Worm (Caenorhabditis elegans) whole organism, L2 larva: ENCODE data around the gene lir-3.

Experiments
- C34F6.9 ChIP-seq: fragments of 150-350 bp; optimal IDR thresholded peaks from 2 replicates; lab custom pipeline; 2014; ENCODE audit warnings: missing biosample characterization, missing genetic modification characterization
- F13H6.1 ChIP-seq: sonication (generic microtip); optimal IDR thresholded peaks from 2 replicates; lab custom pipeline; 2016; ENCODE audit warnings: missing genetic modification characterization, missing compliant biosample characterization
- R02D3.7 ChIP-seq: fragments of 150-350 bp; optimal IDR thresholded peaks from 2 replicates; lab custom pipeline; 2014; ENCODE audit warnings: missing biosample characterization, missing genetic modification characterization
- Y55F3AM.14 ChIP-seq: fragments of 200-800 bp; sonication (Bioruptor generic); optimal IDR thresholded peaks from 2 replicates; lab custom pipeline; 2018; ENCODE audit warnings: mild to moderate bottlenecking, missing genetic modification characterization, missing compliant biosample characterization
- ama-1 ChIP-seq: fragments of 150-350 bp; optimal IDR thresholded peaks from 2 replicates; lab custom pipeline; 2018; ENCODE audit warnings: inconsistent platforms
- ceh-16 ChIP-seq: fragments of 150-350 bp; optimal IDR thresholded peaks from 2 replicates; lab custom pipeline; 2014; ENCODE audit warnings: missing biosample characterization, missing genetic modification characterization
- ceh-82 ChIP-seq: fragments of 150-350 bp; optimal IDR thresholded peaks from 2 replicates; lab custom pipeline; 2014; ENCODE audit warnings: missing biosample characterization, missing genetic modification characterization
- crh-2 ChIP-seq: sonication (generic microtip); optimal IDR thresholded peaks from 2 replicates; lab custom pipeline; 2017; ENCODE audit warnings: missing biosample characterization, missing genetic modification characterization
- dmd-4 ChIP-seq: sonication (generic microtip); optimal IDR thresholded peaks from 2 replicates; lab custom pipeline; 2017; ENCODE audit warnings: missing biosample characterization, missing genetic modification characterization
- egl-27 ChIP-seq: sonication (generic microtip); optimal IDR thresholded peaks from 3 replicates; lab custom pipeline; 2017; ENCODE audit warnings: missing biosample characterization, missing genetic modification reagents, missing genetic modification characterization
- elt-1 ChIP-seq: fragments of 150-350 bp; optimal IDR thresholded peaks from 2 replicates; lab custom pipeline; 2014; ENCODE audit warnings: missing biosample characterization, missing genetic modification characterization
- elt-3 ChIP-seq: sonication (generic microtip); optimal IDR thresholded peaks from 2 replicates; lab custom pipeline; 2017; ENCODE audit warnings: missing biosample characterization, missing genetic modification characterization
- fos-1 ChIP-seq: fragments of 150-350 bp; optimal IDR thresholded peaks from 2 replicates; lab custom pipeline; 2014; ENCODE audit warnings: missing biosample characterization, missing genetic modification characterization
- gmeb-1 ChIP-seq: fragments of 150-350 bp; optimal IDR thresholded peaks from 2 replicates; lab custom pipeline; 2014; ENCODE audit warnings: missing biosample characterization, missing genetic modification characterization
- lin-11 ChIP-seq: fragments of 150-350 bp; sonication (generic microtip); optimal IDR thresholded peaks from 2 replicates; lab custom pipeline; 2014; ENCODE audit warnings: missing biosample characterization, missing genetic modification characterization, inconsistent platforms, mixed read lengths
- lin-13 ChIP-seq: fragments of 150-350 bp; optimal IDR thresholded peaks from 2 replicates; lab custom pipeline; 2014; ENCODE audit warnings: missing biosample characterization, missing genetic modification reagents, missing genetic modification characterization
- lin-39 ChIP-seq: fragments of 150-350 bp; optimal IDR thresholded peaks from 2 replicates; lab custom pipeline; 2014; ENCODE audit warnings: missing biosample characterization, missing genetic modification reagents, missing genetic modification characterization
- lsy-2 ChIP-seq, 2 experiments: fragments of 150-350 bp in 1 of 2; sonication (generic microtip) in 1 of 2; optimal IDR thresholded peaks; 2 replicates each; lab custom pipeline; 2014 to 2017; ENCODE audit warnings: missing biosample characterization in 2 of 2, missing genetic modification characterization in 2 of 2
- mab-5 ChIP-seq: fragments of 150-350 bp; optimal IDR thresholded peaks from 2 replicates; lab custom pipeline; 2014; ENCODE audit warnings: missing biosample characterization, missing genetic modification characterization
- mdl-1 ChIP-seq, 2 experiments: fragments of 150-350 bp in 1 of 2; sonication (generic microtip) in 1 of 2; optimal IDR thresholded peaks; 2 replicates each; lab custom pipeline; 2017; ENCODE audit warnings: missing biosample characterization in 2 of 2, missing genetic modification characterization in 2 of 2
- nhr-129 ChIP-seq: fragments of 150-350 bp; optimal IDR thresholded peaks from 2 replicates; lab custom pipeline; 2014; ENCODE audit warnings: missing biosample characterization, missing genetic modification characterization
- nhr-23 ChIP-seq: fragments of 150-350 bp; optimal IDR thresholded peaks from 2 replicates; lab custom pipeline; 2014; ENCODE audit warnings: missing biosample characterization, missing genetic modification reagents, missing genetic modification characterization
- nhr-237 ChIP-seq: fragments of 150-350 bp; optimal IDR thresholded peaks from 2 replicates; lab custom pipeline; 2014; ENCODE audit warnings: missing biosample characterization, missing genetic modification characterization
- nhr-6 ChIP-seq: fragments of 150-350 bp; optimal IDR thresholded peaks from 2 replicates; lab custom pipeline; 2014; ENCODE audit warnings: missing biosample characterization, missing genetic modification characterization
- nhr-77 ChIP-seq: fragments of 150-350 bp; optimal IDR thresholded peaks from 2 replicates; lab custom pipeline; 2014; ENCODE audit warnings: missing biosample characterization, missing genetic modification characterization
- peb-1 ChIP-seq: fragments of 150-350 bp; optimal IDR thresholded peaks from 2 replicates; lab custom pipeline; 2014; ENCODE audit warnings: missing biosample characterization, missing genetic modification characterization
- sem-4 ChIP-seq: fragments of 150-350 bp; optimal IDR thresholded peaks from 2 replicates; lab custom pipeline; 2014; ENCODE audit warnings: missing biosample characterization, missing genetic modification reagents, missing genetic modification characterization
- sma-3 ChIP-seq: sonication (generic microtip); optimal IDR thresholded peaks from 2 replicates; lab custom pipeline; 2016; ENCODE audit warnings: missing genetic modification reagents, missing genetic modification characterization, missing compliant biosample characterization
- sma-9 ChIP-seq, 2 experiments: fragments of 150-350 bp in 1 of 2; sonication (generic microtip) in 1 of 2; optimal IDR thresholded peaks; 2 replicates each; lab custom pipeline; 2014 to 2016; ENCODE audit warnings: missing genetic modification characterization in 2 of 2, mild to moderate bottlenecking in 1 of 2, missing biosample characterization in 1 of 2, missing compliant biosample characterization in 1 of 2, missing genetic modification reagents in 1 of 2, moderate library complexity in 1 of 2
- unc-55 ChIP-seq: fragments of 150-350 bp; sonication (generic microtip); optimal IDR thresholded peaks from 3 replicates; lab custom pipeline; 2014; ENCODE audit warnings: missing biosample characterization, missing genetic modification reagents, missing genetic modification characterization
- unc-62 ChIP-seq: fragments of 150-350 bp; optimal IDR thresholded peaks from 2 replicates; lab custom pipeline; 2014; ENCODE audit warnings: missing biosample characterization, missing genetic modification reagents, missing genetic modification characterization
- zag-1 ChIP-seq: fragments of 150-350 bp; optimal IDR thresholded peaks from 2 replicates; lab custom pipeline; 2014; ENCODE audit warnings: missing biosample characterization, missing genetic modification characterization
- ztf-1 ChIP-seq: fragments of 200-800 bp; sonication (Bioruptor generic); conservative IDR thresholded peaks from 2 replicates; pipeline ENCODE4 v1.3.6; 2022; ENCODE audit warnings: missing genetic modification characterization, missing compliant biosample characterization
- ztf-4 ChIP-seq: fragments of 150-350 bp; optimal IDR thresholded peaks from 2 replicates; lab custom pipeline; 2014; ENCODE audit warnings: missing biosample characterization, missing genetic modification characterization

lir-3 gene

DNA sequence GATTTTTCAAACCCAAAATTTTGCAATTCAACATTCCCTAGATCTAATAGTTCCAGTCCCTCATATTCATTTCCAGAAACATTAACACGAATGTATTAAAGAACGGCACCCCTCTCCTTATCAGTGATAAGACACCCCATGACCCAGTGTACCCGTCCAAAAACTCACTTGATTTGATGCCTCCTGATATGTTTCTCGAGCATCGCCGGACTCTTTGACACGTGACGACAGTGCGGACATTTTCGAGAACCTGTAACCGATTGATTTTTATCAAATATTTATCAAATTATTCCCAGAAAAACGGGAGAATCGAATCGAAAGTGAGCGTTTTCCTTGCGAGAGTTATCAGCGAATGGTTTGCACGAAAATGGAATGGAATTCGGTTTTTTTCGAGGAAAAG lies 33.6 kb downstream of the lir-3 start:
- TF ChIP-seq crh-2 (tag; lab: Kevin White, UChicago): peak; percentile 62
- TF ChIP-seq ama-1 (lab: Kevin White, UChicago): peak; percentile 0
- no peak for TF ChIP-seq ztf-4 (tag; lab: Kevin White, UChicago)
- no peak for TF ChIP-seq mab-5
- peak; percentile 53 for TF ChIP-seq gmeb-1 (tag; lab: Kevin White, UChicago)
- TF ChIP-seq sma-9 (GFP tag; optimal IDR thresholded peaks at IDR 0.05; lab: Kevin White, UChicago): peak; percentile 63
- no peak for TF ChIP-seq sma-9 (tag; optimal IDR thresholded peaks at IDR 0.05; lab: Kevin White, UChicago)
- TF ChIP-seq nhr-129 (tag; lab: Kevin White, UChicago): no peak
- TF ChIP-seq sma-3 (GFP tag; lab: Kevin White, UChicago): peak; percentile 40
- peak; percentile 69 for TF ChIP-seq F13H6.1 (tag; lab: Kevin White, UChicago)
- TF ChIP-seq nhr-6: no peak
- no peak for TF ChIP-seq elt-1 (tag; lab: Kevin White, UChicago)
- no peak for TF ChIP-seq unc-55 (GFP tag; lab: Kevin White, UChicago)
- TF ChIP-seq peb-1 (tag; lab: Kevin White, UChicago): no peak
- TF ChIP-seq lsy-2 (tag; optimal IDR thresholded peaks at IDR 0.05; lab: Kevin White, UChicago): peak in 1 of 2 experiments; percentile 2
- TF ChIP-seq elt-3: no peak
- TF ChIP-seq ceh-82 (tag; lab: Kevin White, UChicago): no peak
- peak; percentile 56 for TF ChIP-seq fos-1 (tag; lab: Kevin White, UChicago)
- TF ChIP-seq lin-11 (tag; lab: Kevin White, UChicago): no peak
- TF ChIP-seq ceh-16 (tag; lab: Kevin White, UChicago): no peak
- no peak for TF ChIP-seq ztf-1 (GFP tag; lab: Robert Waterston, UW)
- TF ChIP-seq dmd-4 (tag; lab: Kevin White, UChicago): no peak
- no peak for TF ChIP-seq unc-62
- no peak for TF ChIP-seq Y55F3AM.14 (GFP tag; lab: Kevin White, UChicago)
- TF ChIP-seq, all 48 proteins: peak for 8

DNA sequence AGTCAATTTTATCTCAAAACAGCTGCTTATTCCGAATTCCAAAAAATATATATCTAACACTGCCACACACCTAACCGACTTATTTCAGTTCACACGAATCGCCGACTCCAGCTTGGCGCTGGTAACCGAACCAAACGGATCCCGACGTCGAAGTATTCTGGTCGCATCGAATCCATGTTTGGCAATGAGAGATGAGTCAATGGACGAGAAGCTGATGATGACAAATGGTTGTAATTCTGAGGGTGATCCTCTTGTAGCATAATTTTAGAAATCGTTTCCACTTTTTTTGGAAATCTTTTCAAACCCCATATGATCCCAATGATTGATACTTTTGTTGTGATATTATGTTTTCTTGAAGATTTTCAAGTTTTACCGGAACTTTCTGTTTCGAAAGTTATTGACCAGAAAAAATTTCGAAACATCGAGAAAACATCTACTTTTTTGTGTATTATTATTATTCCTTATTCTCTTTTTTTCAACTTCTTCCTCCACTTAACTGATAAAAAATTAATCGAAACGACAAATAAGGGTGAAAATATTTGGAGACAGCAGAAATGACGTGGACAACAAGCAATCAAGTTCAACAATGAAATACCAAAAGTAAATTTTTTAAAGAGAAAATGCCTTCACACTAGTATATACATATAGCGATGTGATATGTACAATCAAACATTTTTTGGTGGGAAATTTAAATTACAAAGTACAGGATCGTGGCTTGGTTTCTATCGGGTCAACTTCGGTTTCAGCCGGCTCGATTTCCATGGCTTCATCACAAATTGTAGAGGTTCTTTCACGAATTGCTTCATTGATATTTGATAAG lies 34.5 kb downstream of the lir-3 start:
- TF ChIP-seq fos-1 (tag; lab: Kevin White, UChicago): peak; percentile 4
- TF ChIP-seq elt-3: no peak
- TF ChIP-seq nhr-129 (tag; lab: Kevin White, UChicago): peak; percentile 26
- TF ChIP-seq sma-9 (GFP tag; optimal IDR thresholded peaks at IDR 0.05; lab: Kevin White, UChicago): peak; percentile 45
- TF ChIP-seq sma-9 (tag; optimal IDR thresholded peaks at IDR 0.05; lab: Kevin White, UChicago): no peak
- peak; percentile 8 for TF ChIP-seq lin-13 (GFP tag; lab: Kevin White, UChicago)
- peak; percentile 40 for TF ChIP-seq gmeb-1 (tag; lab: Kevin White, UChicago)
- TF ChIP-seq peb-1 (tag; lab: Kevin White, UChicago): no peak

DNA sequence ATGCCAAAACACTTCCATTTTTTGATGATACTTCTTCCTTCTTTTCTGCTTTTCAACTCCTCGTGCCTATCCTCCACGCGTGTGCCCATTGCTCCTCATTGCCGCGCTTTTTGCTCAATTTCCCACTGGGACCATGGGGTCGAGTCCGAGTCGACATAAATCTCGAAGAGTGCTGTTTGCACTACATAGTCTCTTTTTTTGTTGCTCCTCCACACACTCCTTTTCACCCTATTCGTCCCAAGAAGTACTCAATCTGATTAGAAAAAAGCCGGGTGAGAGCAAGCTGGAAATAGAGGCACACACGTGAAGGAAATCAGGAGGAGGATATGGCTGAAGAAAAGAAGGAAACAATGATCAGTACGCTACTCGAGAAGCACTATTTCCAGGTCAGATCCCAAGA lies 42.0 kb downstream of the lir-3 start, which contains the start of gene arrd-6:
arrd-6 (plus strand) TSS at position 169 of the 400 bp plus-strand sequence.
- TF ChIP-seq nhr-129 (tag; lab: Kevin White, UChicago): peak; percentile 10
- TF ChIP-seq fos-1 (tag; lab: Kevin White, UChicago): no peak
- TF ChIP-seq ceh-16 (tag; lab: Kevin White, UChicago): no peak
- TF ChIP-seq nhr-77 (tag; lab: Kevin White, UChicago): no peak
- TF ChIP-seq C34F6.9: no peak
- no peak for TF ChIP-seq lin-39 (tag; lab: Kevin White, UChicago)

DNA sequence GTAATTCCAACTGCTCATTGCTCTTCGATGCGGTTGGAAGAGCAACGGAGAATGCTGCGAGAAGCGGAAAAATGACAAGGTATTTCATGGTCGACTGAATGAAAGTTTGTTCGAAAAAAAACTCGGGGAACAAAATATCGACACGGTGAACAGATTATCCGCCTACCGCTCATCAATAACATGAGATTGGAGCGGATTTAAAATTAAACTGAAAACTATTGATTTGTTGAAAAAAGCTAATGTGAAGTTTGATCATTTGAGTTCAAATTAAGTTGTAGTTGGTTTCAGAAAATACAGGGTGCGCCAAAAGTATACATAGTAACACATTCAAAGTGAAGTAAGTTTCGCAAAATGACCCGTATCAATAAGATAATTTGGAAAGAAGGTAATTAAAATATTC lies 44.5 kb downstream of the lir-3 start, which contains the start of gene F40F8.4:
F40F8.4 (minus strand) TSS at position 101 of the 400 bp plus-strand sequence.
- TF ChIP-seq mdl-1 (tag; optimal IDR thresholded peaks at IDR 0.05; lab: Kevin White, UChicago) (no peak), nhr-23 (tag; lab: Kevin White, UChicago) (no peak), sem-4 (no peak), elt-1 (tag; lab: Kevin White, UChicago) (no peak), dmd-4 (tag; lab: Kevin White, UChicago) (no peak), R02D3.7 (tag; lab: Kevin White, UChicago) (no peak), mab-5 (no peak), lin-11 (tag; lab: Kevin White, UChicago) (no peak), egl-27 (no peak), crh-2 (tag; lab: Kevin White, UChicago) (no peak), zag-1 (tag; lab: Kevin White, UChicago) (no peak), nhr-237 (tag; lab: Kevin White, UChicago) (no peak), lin-13 (GFP tag; lab: Kevin White, UChicago) (no peak), fos-1 (tag; lab: Kevin White, UChicago) (no peak)
